Worm (Caenorhabditis elegans): ENCODE data around the gene T01C4.8.

DNA sequence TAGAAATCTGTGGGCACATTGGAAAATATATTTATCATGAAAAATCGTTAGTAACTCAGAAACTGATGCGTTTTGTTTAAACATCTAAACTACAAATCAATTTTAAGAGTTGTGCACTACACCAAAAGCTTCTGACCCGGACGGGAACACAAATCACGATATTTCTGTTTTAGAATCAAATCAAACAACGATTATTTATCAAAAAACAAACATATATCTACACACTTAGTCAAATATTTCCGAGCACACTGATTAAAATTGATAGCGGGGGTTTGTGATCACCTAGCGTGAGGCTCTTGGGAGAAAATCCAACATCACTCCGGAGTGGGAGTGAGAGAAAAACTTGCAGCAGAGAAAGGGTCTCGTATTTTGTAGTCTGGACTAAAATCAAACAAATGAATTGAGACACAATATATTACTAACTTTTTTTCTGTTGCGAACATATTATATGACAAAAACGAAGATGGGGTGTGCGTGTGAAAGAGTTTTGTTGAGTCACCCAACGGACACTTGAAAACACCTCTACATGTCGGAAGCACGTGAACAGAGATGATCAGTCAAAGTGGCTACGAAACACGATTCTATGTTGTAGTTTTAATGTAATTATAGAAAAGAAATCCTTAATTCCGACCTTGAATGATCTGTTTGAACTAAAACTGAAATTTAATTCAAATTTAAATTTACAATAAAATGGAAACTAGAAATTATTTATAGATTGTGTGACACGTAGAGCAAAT, 33.9 kb downstream of the T01C4.8 start:
- no peak for TF ChIP-seq nhr-76 (tag; optimal IDR thresholded peaks at IDR 0.05)
- TF ChIP-seq nhr-77 (tag; optimal IDR thresholded peaks at IDR 0.05): no peak
- TF ChIP-seq aly-2 (tag; optimal IDR thresholded peaks at IDR 0.05): no peak

Measured in whole organism, L3 larva.